Worm (Caenorhabditis elegans): ENCODE data around the gene lin-23.

Gene lin-23

ce11 chrII:6324086-6324485, 47.0 kb upstream of the lin-23 start, which contains the start of gene sma-6:
TSS of gene sma-6 (plus strand) at chrII:6324484.
- peak; percentile 21; the same call in 1 of the 2 replicates for TF ChIP-seq hmg-1.2 (GFP tag; IDR thresholded peaks at IDR 0.05)
- no peak for TF ChIP-seq lir-1 (GFP tag; conservative IDR thresholded peaks at IDR 0.05)
- TF ChIP-seq bed-2 (GFP tag; IDR thresholded peaks at IDR 0.05), result no peak
- peak; percentile 6 for TF ChIP-seq efl-1 (GFP tag; optimal IDR thresholded peaks at IDR 0.05)

- no peak for TF ChIP-seq ztf-3 (GFP tag; optimal IDR thresholded peaks at IDR 0.05)
- TF ChIP-seq nhr-80 (tag; optimal IDR thresholded peaks at IDR 0.05), result peak; percentile 98
- no peak for TF ChIP-seq F57A8.1 (GFP tag; optimal IDR thresholded peaks at IDR 0.05)
- TF ChIP-seq aptf-3 (GFP tag; IDR thresholded peaks at IDR 0.05), result no peak
- peak; percentile 26 for TF ChIP-seq atf-7 (tag; optimal IDR thresholded peaks at IDR 0.05)
- TF ChIP-seq tbp1 (GFP tag; optimal IDR thresholded peaks at IDR 0.05), result peak; percentile 30
- no peak for TF ChIP-seq lir-1 (GFP tag; conservative IDR thresholded peaks at IDR 0.05)
- TF ChIP-seq attf-3 (GFP tag; conservative IDR thresholded peaks at IDR 0.05), result no peak
- TF ChIP-seq lin-54 (GFP tag; optimal IDR thresholded peaks at IDR 0.05), result peak; percentile 28
- TF ChIP-seq dox-1 (GFP tag; IDR thresholded peaks at IDR 0.05), result peak; percentile 62
- TF ChIP-seq lin-40 (tag; optimal IDR thresholded peaks at IDR 0.05), result peak; percentile 5
- no peak for TF ChIP-seq Y67H2A.10 (GFP tag; conservative IDR thresholded peaks at IDR 0.05)
- no peak for TF ChIP-seq ceh-91 (GFP tag; IDR thresholded peaks at IDR 0.05)
- TF ChIP-seq mes-4 (tag; optimal IDR thresholded peaks at IDR 0.05), result no peak
- peak; percentile 90 for TF ChIP-seq ets-4 (GFP tag; optimal IDR thresholded peaks at IDR 0.05)
- TF ChIP-seq K11D2.4 (GFP tag; IDR thresholded peaks at IDR 0.05), result no peak
Observed at ce11 chrII:6327317-6327716, 43.8 kb upstream of the lin-23 start.

- TF ChIP-seq ztf-22 (GFP tag; optimal IDR thresholded peaks at IDR 0.05) (peak; percentile 62), let-607 (tag; optimal IDR thresholded peaks at IDR 0.05) (peak in 1 of 2 experiments; percentile 30), cebp-2 (GFP tag; IDR thresholded peaks at IDR 0.05) (no peak), F55B11.4 (tag; optimal IDR thresholded peaks at IDR 0.05; ENCODE audit: borderline replicate concordance, insufficient read depth) (no peak), snpc-4 (GFP tag; optimal IDR thresholded peaks at IDR 0.05) (no peak), snpc-4 (tag; optimal IDR thresholded peaks at IDR 0.05) (no peak), ets-4 (GFP tag; optimal IDR thresholded peaks at IDR 0.05) (peak; percentile 88), attf-5 (GFP tag; optimal IDR thresholded peaks at IDR 0.05) (peak; percentile 2), lin-54 (GFP tag; optimal IDR thresholded peaks at IDR 0.05) (no peak), atf-7 (tag; optimal IDR thresholded peaks at IDR 0.05) (peak; percentile 36), zim-3 (tag; optimal IDR thresholded peaks at IDR 0.05) (no peak), F33H1.4 (GFP tag; IDR thresholded peaks at IDR 0.05) (no peak), B0261.1 (tag; optimal IDR thresholded peaks at IDR 0.05) (no peak), nhr-80 (tag; optimal IDR thresholded peaks at IDR 0.05) (peak; percentile 98), ztf-18 (tag; optimal IDR thresholded peaks at IDR 0.05) (peak; percentile 37), dox-1 (GFP tag; IDR thresholded peaks at IDR 0.05) (peak; percentile 56; the same call in 1 of the 2 replicates), K12H6.12 (tag; optimal IDR thresholded peaks at IDR 0.05) (no peak)
Observed at ce11 chrII:6328672-6329071, 42.4 kb upstream of the lin-23 start.

- TF ChIP-seq hlh-26 (GFP tag; conservative IDR thresholded peaks at IDR 0.05), result no peak
- TF ChIP-seq ztf-3 (GFP tag; optimal IDR thresholded peaks at IDR 0.05), result no peak
- TF ChIP-seq madf-3 (GFP tag; IDR thresholded peaks at IDR 0.05), result 0 out of 2 replicates have a peak, but pooled peaks have one; percentile 58
- TF ChIP-seq lin-40 (tag; optimal IDR thresholded peaks at IDR 0.05), result peak; percentile 92
- TF ChIP-seq ceh-58 (GFP tag; IDR thresholded peaks at IDR 0.05), result no peak
- peak; percentile 95 for TF ChIP-seq attf-5 (GFP tag; optimal IDR thresholded peaks at IDR 0.05)
- no peak for TF ChIP-seq nhr-179 (tag; optimal IDR thresholded peaks at IDR 0.05)
- TF ChIP-seq ceh-91 (GFP tag; IDR thresholded peaks at IDR 0.05), result peak; percentile 50; the same call in 1 of the 2 replicates
- TF ChIP-seq lsl-1 (GFP tag; optimal IDR thresholded peaks at IDR 0.05), result peak; percentile 78
- peak; percentile 75 for TF ChIP-seq ets-4 (GFP tag; optimal IDR thresholded peaks at IDR 0.05)
- TF ChIP-seq nfya-1 (tag; optimal IDR thresholded peaks at IDR 0.05; ENCODE audit: borderline replicate concordance, insufficient read depth), result no peak
- peak; percentile 62 for TF ChIP-seq tbp1 (GFP tag; optimal IDR thresholded peaks at IDR 0.05)
- no peak for TF ChIP-seq ztf-22 (GFP tag; optimal IDR thresholded peaks at IDR 0.05)
- no peak for TF ChIP-seq lin-26 (GFP tag; IDR thresholded peaks at IDR 0.05)
- TF ChIP-seq dpl-1 (GFP tag; optimal IDR thresholded peaks at IDR 0.05), result peak; percentile 55
- peak; percentile 60 for TF ChIP-seq tlf-1 (GFP tag; optimal IDR thresholded peaks at IDR 0.05)
- peak; percentile 79 for TF ChIP-seq rcor-1 (GFP tag; IDR thresholded peaks at IDR 0.05)
- no peak for TF ChIP-seq hrde-1 (tag; optimal IDR thresholded peaks at IDR 0.05; ENCODE audit: borderline replicate concordance)
Observed at ce11 chrII:6331222-6331830, 39.8 kb upstream of the lin-23 start, which contains the start of gene set-4. TSS of gene set-4 (minus strand) at chrII:6331341.

Data from whole organism, young adult.